Fruit fly (Drosophila melanogaster) whole organism, embryonic: Measurements from ENCODE around the gene CG14082.

ENCODE experiments used
- CG31365 ChIP-seq: fragments of 200-800 bp; sonication (Bioruptor generic); optimal IDR thresholded peaks from 2 replicates; lab custom pipeline; 2018; ENCODE audit warnings: missing biosample characterization, mild to moderate bottlenecking, missing genetic modification characterization
- CkIIα-i1 ChIP-seq: fragments of 200-800 bp; sonication (Bioruptor generic); IDR thresholded peaks from 2 replicates; pipeline ENCODE4 v1.3.6; 2022; ENCODE audit warnings: missing biosample characterization, missing genetic modification characterization

dm6 chr3L:19079067-19079466 lies 59.7 kb downstream of the CG14082 start:
- no peak for TF ChIP-seq CkIIα-i1
- TF ChIP-seq CG31365 = no peak
